Worm (Caenorhabditis elegans): ENCODE measurements around the gene irld-57.

DNA sequence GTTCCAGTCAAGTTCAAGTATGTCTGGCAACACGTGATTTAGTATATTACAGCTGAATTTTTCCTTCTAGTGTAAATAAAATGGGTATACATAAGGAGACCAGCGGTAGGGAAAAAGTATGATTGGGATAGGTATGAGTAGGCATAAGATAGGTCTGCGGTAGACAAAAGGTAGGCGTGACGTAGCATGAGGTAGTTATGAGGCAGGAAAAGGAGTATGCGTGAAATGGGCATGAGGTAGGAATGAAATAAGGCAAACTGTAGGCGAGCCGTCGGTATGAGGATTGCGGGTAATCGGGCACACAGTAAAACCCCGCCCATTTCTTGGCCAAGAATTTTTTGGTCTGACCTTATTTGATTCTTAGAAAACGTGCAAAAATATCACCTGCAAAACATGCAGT lies 5.1 kb downstream of the irld-57 start:
- TF ChIP-seq zag-1 (tag; optimal IDR thresholded peaks at IDR 0.05) (no peak), elt-3 (tag; optimal IDR thresholded peaks at IDR 0.05) (no peak), ceh-16 (tag; optimal IDR thresholded peaks at IDR 0.05) (no peak)
